Worm (Caenorhabditis elegans) whole organism, early embryonic: ENCODE measurements around the gene swt-7.

Experiments used
- ama-1 ChIP-seq: fragments of 150-350 bp; optimal IDR thresholded peaks from 2 replicates; lab custom pipeline; 2014
- flt-1 ChIP-seq: fragments of 200-800 bp; sonication (Bioruptor generic); IDR thresholded peaks from 2 replicates; pipeline ENCODE4 v1.3.6; 2022; ENCODE audit warnings: missing genetic modification characterization, missing compliant biosample characterization
- hmg-4 ChIP-seq: fragments of 200-800 bp; sonication (Bioruptor generic); optimal IDR thresholded peaks from 2 replicates; lab custom pipeline; 2018; ENCODE audit warnings: mild to moderate bottlenecking, missing genetic modification characterization, missing compliant biosample characterization
- sea-1 ChIP-seq: fragments of 200-800 bp; sonication (Bioruptor generic); conservative IDR thresholded peaks from 2 replicates; pipeline ENCODE4 v1.3.6; 2022; ENCODE audit warnings: missing genetic modification characterization, missing compliant biosample characterization
- tbx-37 ChIP-seq: fragments of 200-800 bp; sonication (Bioruptor generic); conservative IDR thresholded peaks from 2 replicates; pipeline ENCODE4 v1.3.6; 2022; ENCODE audit warnings: missing genetic modification reagents, missing genetic modification characterization, missing compliant biosample characterization

- no peak for TF ChIP-seq ama-1 (lab: Kevin White, UChicago)
- TF ChIP-seq tbx-37 (GFP tag; lab: Robert Waterston, UW) = no peak
- TF ChIP-seq sea-1 (GFP tag; lab: Robert Waterston, UW) = no peak
- no peak for TF ChIP-seq hmg-4 (GFP tag; lab: Kevin White, UChicago)
- TF ChIP-seq flt-1 (GFP tag; lab: Robert Waterston, UW) = no peak
These were observed 50.5 kb downstream of the swt-7 start for ce11 chrV:4980094-4980493.
